Fruit fly (Drosophila melanogaster) whole organism, embryonic: ENCODE measurements around the gene Pat1.

Source experiments
- CG10431 ChIP-seq: fragments of 200-800 bp; sonication (Bioruptor generic); optimal IDR thresholded peaks from 3 replicates; lab custom pipeline; 2018; ENCODE audit warnings: missing biosample characterization, mild to moderate bottlenecking, missing genetic modification characterization
- CG12659 ChIP-seq: fragments of 200-800 bp; sonication (Bioruptor generic); optimal IDR thresholded peaks from 3 replicates; lab custom pipeline; 2017; ENCODE audit warnings: mild to moderate bottlenecking, missing biosample characterization, missing genetic modification reagents, missing genetic modification characterization
- CG13624 ChIP-seq: fragments of 200-800 bp; sonication (Bioruptor generic); optimal IDR thresholded peaks from 2 replicates; lab custom pipeline; 2016; ENCODE audit warnings: missing biosample characterization, missing genetic modification characterization
- CG14441 ChIP-seq: fragments of 200-800 bp; sonication (Bioruptor generic); IDR thresholded peaks from 2 replicates; pipeline ENCODE4 v1.3.6; 2022; ENCODE audit warnings: missing biosample characterization, missing genetic modification characterization
- CG14667 ChIP-seq: fragments of 200-800 bp; sonication (Bioruptor generic); IDR thresholded peaks from 2 replicates; pipeline ENCODE4 v1.3.6; 2022; ENCODE audit warnings: missing biosample characterization, missing genetic modification characterization
- CG14860 ChIP-seq: fragments of 200-800 bp; sonication (Bioruptor generic); IDR thresholded peaks from 3 replicates; pipeline ENCODE4 v1.3.6; 2022; ENCODE audit warnings: missing biosample characterization, missing genetic modification characterization; ENCODE audit not compliant: partially characterized antibody
- CG1602 ChIP-seq: fragments of 200-800 bp; sonication (Bioruptor generic); optimal IDR thresholded peaks from 3 replicates; lab custom pipeline; 2016; ENCODE audit warnings: missing biosample characterization, missing genetic modification characterization
- CG17359 ChIP-seq: fragments of 200-800 bp; sonication (Bioruptor generic); optimal IDR thresholded peaks from 3 replicates; lab custom pipeline; 2018; ENCODE audit warnings: missing biosample characterization, mild to moderate bottlenecking, missing genetic modification characterization, moderate library complexity
- CG17612 ChIP-seq: fragments of 200-800 bp; sonication (Bioruptor generic); IDR thresholded peaks from 2 replicates; pipeline ENCODE4 v1.3.6; 2022; ENCODE audit warnings: missing biosample characterization, missing genetic modification characterization
- CG18476 ChIP-seq: fragments of 200-800 bp; sonication (Bioruptor generic); optimal IDR thresholded peaks from 2 replicates; lab custom pipeline; 2016; ENCODE audit warnings: missing biosample characterization, mild to moderate bottlenecking, missing genetic modification characterization
- CG18619 ChIP-seq: fragments of 200-800 bp; sonication (Bioruptor generic); optimal IDR thresholded peaks from 3 replicates; lab custom pipeline; 2017; ENCODE audit warnings: missing biosample characterization, mild to moderate bottlenecking, missing genetic modification characterization
- CG31441 ChIP-seq: fragments of 200-800 bp; sonication (Bioruptor generic); IDR thresholded peaks from 2 replicates; pipeline ENCODE4 v1.3.6; 2022; ENCODE audit warnings: missing biosample characterization, missing genetic modification characterization
- CG3995 ChIP-seq: fragments of 200-800 bp; sonication (Bioruptor generic); optimal IDR thresholded peaks from 3 replicates; lab custom pipeline; 2016; ENCODE audit warnings: missing biosample characterization, missing genetic modification characterization
- CG5245 ChIP-seq: fragments of 200-800 bp; sonication (Bioruptor generic); optimal IDR thresholded peaks from 3 replicates; lab custom pipeline; 2016; ENCODE audit warnings: missing biosample characterization, missing genetic modification characterization
- CG7372 ChIP-seq: fragments of 200-800 bp; sonication (Bioruptor generic); IDR thresholded peaks from 2 replicates; pipeline ENCODE4 v1.3.6; 2022; ENCODE audit warnings: missing biosample characterization, missing genetic modification characterization
- CG8765 ChIP-seq: fragments of 200-800 bp; sonication (Bioruptor generic); IDR thresholded peaks from 2 replicates; pipeline ENCODE4 v1.3.6; 2022; ENCODE audit warnings: missing biosample characterization, missing genetic modification characterization
- CG8944 ChIP-seq: fragments of 200-800 bp; sonication (Bioruptor generic); optimal IDR thresholded peaks from 3 replicates; lab custom pipeline; 2016; ENCODE audit warnings: missing biosample characterization, missing genetic modification characterization
- CG9876 ChIP-seq: fragments of 200-800 bp; sonication (Bioruptor generic); optimal IDR thresholded peaks from 2 replicates; lab custom pipeline; 2016; ENCODE audit warnings: missing biosample characterization, missing genetic modification characterization
- CkIIα-i1 ChIP-seq: fragments of 200-800 bp; sonication (Bioruptor generic); IDR thresholded peaks from 2 replicates; pipeline ENCODE4 v1.3.6; 2022; ENCODE audit warnings: missing biosample characterization, missing genetic modification characterization
- Doc2 ChIP-seq: fragments of 200-800 bp; sonication (Bioruptor generic); IDR thresholded peaks from 2 replicates; pipeline ENCODE4 v1.3.6; 2022; ENCODE audit warnings: missing biosample characterization, missing genetic modification characterization
- Dref ChIP-seq: fragments of 200-800 bp; sonication (Bioruptor generic); IDR thresholded peaks from 2 replicates; pipeline ENCODE4 v1.3.6; 2022; ENCODE audit warnings: missing biosample characterization, missing genetic modification characterization
- Eip74EF ChIP-seq, 2 experiments: fragments of 200-800 bp in 1 of 2; fragments of >200 bp in 1 of 2; sonication (Bioruptor generic) in 1 of 2; optimal IDR thresholded peaks; 2 replicates each; lab custom pipeline; 2017 to 2019; ENCODE audit warnings: missing biosample characterization in 2 of 2, missing genetic modification characterization in 2 of 2, mild to moderate bottlenecking in 1 of 2, moderate library complexity in 1 of 2
- Ets65A ChIP-seq: fragments of 200-800 bp; sonication (Bioruptor generic); peaks from one replicate; lab custom pipeline; 2016; ENCODE audit warnings: missing biosample characterization, missing genetic modification characterization
- Fer3 ChIP-seq: fragments of 200-800 bp; sonication (Bioruptor generic); optimal IDR thresholded peaks from 2 replicates; lab custom pipeline; 2018; ENCODE audit warnings: missing biosample characterization, mild to moderate bottlenecking, missing genetic modification characterization, moderate library complexity
- Hr51 ChIP-seq, 2 experiments: fragments of 200-800 bp; sonication (Bioruptor generic); optimal IDR thresholded peaks; 2 replicates in 1 of 2; 3 replicates in 1 of 2; lab custom pipeline; 2016 to 2018; ENCODE audit warnings: missing biosample characterization in 2 of 2, missing genetic modification characterization in 2 of 2, mild to moderate bottlenecking in 1 of 2, moderate library complexity in 1 of 2
- MESR4 ChIP-seq: fragments of 200-800 bp; sonication (Bioruptor generic); optimal IDR thresholded peaks from 2 replicates; lab custom pipeline; 2018; ENCODE audit warnings: missing biosample characterization, mild to moderate bottlenecking, missing genetic modification characterization, moderate library complexity
- MTF-1 ChIP-seq: fragments of 200-800 bp; sonication (Bioruptor generic); optimal IDR thresholded peaks from 2 replicates; lab custom pipeline; 2018; ENCODE audit warnings: missing biosample characterization, mild to moderate bottlenecking, missing genetic modification characterization, borderline replicate concordance
- Nf-YA ChIP-seq: fragments of 200-800 bp; sonication (Bioruptor generic); IDR thresholded peaks from 2 replicates; pipeline ENCODE4 v1.3.6; 2022; ENCODE audit warnings: missing biosample characterization, missing genetic modification characterization
- Opbp ChIP-seq: fragments of 200-800 bp; sonication (Bioruptor generic); IDR thresholded peaks from 3 replicates; pipeline ENCODE4 v1.3.6; 2022; ENCODE audit warnings: missing biosample characterization, missing genetic modification characterization; ENCODE audit not compliant: partially characterized antibody
- Rx ChIP-seq: fragments of 200-800 bp; sonication (Bioruptor generic); IDR thresholded peaks from 2 replicates; pipeline ENCODE4 v1.3.6; 2022; ENCODE audit warnings: missing biosample characterization, missing genetic modification characterization
- Sox100B ChIP-seq: fragments of 200-800 bp; sonication (Bioruptor generic); optimal IDR thresholded peaks from 3 replicates; lab custom pipeline; 2018; ENCODE audit warnings: missing biosample characterization, mild to moderate bottlenecking, missing genetic modification characterization
- Sry-β ChIP-seq: fragments of 200-800 bp; sonication (Bioruptor generic); optimal IDR thresholded peaks from 2 replicates; lab custom pipeline; 2018; ENCODE audit warnings: missing biosample characterization, mild to moderate bottlenecking, missing genetic modification characterization, moderate library complexity
- Stat92E ChIP-seq, 3 experiments: fragments of >200 bp in 2 of 3; fragments of 200-800 bp in 1 of 3; sonication (Bioruptor generic) in 1 of 3; optimal IDR thresholded peaks; 2 replicates each; lab custom pipeline; 2017 to 2019; ENCODE audit warnings: missing biosample characterization in 3 of 3, missing genetic modification characterization in 3 of 3, mild to moderate bottlenecking in 1 of 3, moderate library complexity in 1 of 3
- Vsx1 ChIP-seq: fragments of 200-800 bp; sonication (Bioruptor generic); optimal IDR thresholded peaks from 2 replicates; lab custom pipeline; 2017; ENCODE audit warnings: missing biosample characterization, mild to moderate bottlenecking, missing genetic modification characterization, missing genetic modification reagents
- YL-1 ChIP-seq: fragments of 200-800 bp; sonication (Bioruptor generic); optimal IDR thresholded peaks from 3 replicates; lab custom pipeline; 2017; ENCODE audit warnings: missing biosample characterization, mild to moderate bottlenecking, missing genetic modification characterization
- ap ChIP-seq: fragments of 200-800 bp; sonication (Bioruptor generic); IDR thresholded peaks from 2 replicates; pipeline ENCODE4 v1.3.6; 2022; ENCODE audit warnings: missing biosample characterization, missing genetic modification characterization
- br ChIP-seq: fragments of >200 bp; optimal IDR thresholded peaks from 2 replicates; lab custom pipeline; 2017
- cato ChIP-seq: fragments of 200-800 bp; sonication (Bioruptor generic); optimal IDR thresholded peaks from 2 replicates; lab custom pipeline; 2016; ENCODE audit warnings: missing biosample characterization, missing genetic modification characterization, borderline replicate concordance
- chm ChIP-seq: fragments of 200-800 bp; sonication (Bioruptor generic); IDR thresholded peaks from 2 replicates; pipeline ENCODE4 v1.3.6; 2022; ENCODE audit warnings: missing biosample characterization, missing genetic modification characterization
- ci ChIP-seq: fragments of 200-800 bp; sonication (Bioruptor generic); IDR thresholded peaks from 3 replicates; pipeline ENCODE4 v1.3.6; 2022; ENCODE audit warnings: missing biosample characterization, missing genetic modification characterization
- esg ChIP-seq: fragments of 200-800 bp; sonication (Bioruptor generic); conservative IDR thresholded peaks from 2 replicates; pipeline ENCODE4 v1.3.6; 2022; ENCODE audit warnings: missing biosample characterization, missing genetic modification characterization
- fd102C ChIP-seq: fragments of 200-800 bp; sonication (Bioruptor generic); optimal IDR thresholded peaks from 2 replicates; lab custom pipeline; 2018; ENCODE audit warnings: missing biosample characterization, mild to moderate bottlenecking, missing genetic modification characterization, moderate library complexity
- hkb ChIP-seq, 2 experiments: fragments of 200-800 bp in 1 of 2; fragments of >200 bp in 1 of 2; sonication (Bioruptor generic) in 1 of 2; IDR thresholded peaks in 1 of 2; optimal IDR thresholded peaks in 1 of 2; 2 replicates each; pipeline versions ENCODE4 v1.3.6 to Lab custom; 2017 to 2022; ENCODE audit warnings: missing biosample characterization in 1 of 2, missing genetic modification characterization in 1 of 2
- lilli ChIP-seq: fragments of 200-800 bp; sonication (Bioruptor generic); optimal IDR thresholded peaks from 3 replicates; lab custom pipeline; 2016; ENCODE audit warnings: missing biosample characterization, missing genetic modification characterization
- luna ChIP-seq: fragments of 200-800 bp; sonication (Bioruptor generic); optimal IDR thresholded peaks from 2 replicates; lab custom pipeline; 2016; ENCODE audit warnings: missing biosample characterization, missing genetic modification characterization
- mld ChIP-seq: fragments of 200-800 bp; sonication (Bioruptor generic); IDR thresholded peaks from 3 replicates; pipeline ENCODE4 v1.3.6; 2022; ENCODE audit warnings: missing biosample characterization, missing genetic modification characterization; ENCODE audit not compliant: partially characterized antibody
- odd ChIP-seq: fragments of 200-800 bp; sonication (Bioruptor generic); optimal IDR thresholded peaks from 2 replicates; lab custom pipeline; 2017; ENCODE audit warnings: missing biosample characterization, mild to moderate bottlenecking, missing genetic modification characterization
- p53 ChIP-seq: fragments of 200-800 bp; sonication (Bioruptor generic); optimal IDR thresholded peaks from 2 replicates; lab custom pipeline; 2016; ENCODE audit warnings: missing biosample characterization, missing genetic modification characterization
- unpg ChIP-seq: fragments of 200-800 bp; sonication (Bioruptor generic); optimal IDR thresholded peaks from 3 replicates; lab custom pipeline; 2018; ENCODE audit warnings: missing biosample characterization, mild to moderate bottlenecking, missing genetic modification characterization, moderate library complexity

Gene Pat1

DNA sequence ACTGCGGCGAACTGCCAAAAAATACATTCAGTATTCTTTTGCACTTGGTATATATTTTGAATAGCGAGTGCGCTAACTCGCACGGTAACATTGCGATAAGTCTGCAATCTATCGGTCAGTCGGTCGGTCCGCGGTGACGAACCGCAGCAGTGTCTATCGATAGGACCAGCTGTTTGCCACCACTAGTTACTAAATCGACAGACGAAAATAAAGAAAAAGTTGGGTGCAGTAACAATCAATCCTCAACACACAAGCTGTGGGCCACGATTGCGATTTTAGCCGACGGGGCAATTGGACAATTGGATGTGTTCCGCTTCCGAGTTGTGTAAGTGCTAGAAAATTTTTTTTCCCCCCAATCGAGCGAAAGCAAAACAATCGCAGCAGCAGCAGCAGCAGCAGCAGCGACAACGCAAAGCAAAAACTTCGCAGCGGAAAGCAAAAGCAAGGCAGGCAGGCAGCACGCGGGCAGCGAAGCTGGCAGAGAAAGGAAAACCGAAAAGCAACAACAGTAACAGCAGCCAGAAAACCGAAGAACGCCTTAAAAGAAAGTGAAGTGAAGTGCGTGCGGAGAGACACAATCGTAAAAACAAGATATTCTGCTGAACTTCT is at the start of gene Pat1 (continued):
- TF ChIP-seq CG31441, result 0 out of 2 replicates have a peak, but pooled peaks have one; percentile 17
- 0 out of 3 replicates have a peak, but pooled peaks have one; percentile 25 for TF ChIP-seq ci
- TF ChIP-seq Vsx1 (GFP tag; lab: Kevin White, UChicago), result no peak
- TF ChIP-seq MESR4, result peak; percentile 90
- TF ChIP-seq Stat92E (GFP tag; optimal IDR thresholded peaks at IDR 0.05; lab: Kevin White, UChicago), result peak in 1 of 3 experiments; percentile 20
- TF ChIP-seq Ets65A (GFP tag; lab: Kevin White, UChicago), result peak; percentile 53
- TF ChIP-seq br (lab: Kevin White, UChicago), result no peak
- TF ChIP-seq CG10431 (GFP tag; lab: Kevin White, UChicago), result no peak
- TF ChIP-seq lilli (GFP tag; lab: Kevin White, UChicago), result peak; percentile 49
- no peak for TF ChIP-seq CG14667 (GFP tag; lab: Robert Waterston, UW)
- no peak for TF ChIP-seq CG7372 (GFP tag; lab: Robert Waterston, UW)
- peak; percentile 62; the same call in 1 of the 3 replicates for TF ChIP-seq mld (GFP tag; lab: Robert Waterston, UW)
- peak; percentile 28 for TF ChIP-seq CG3995 (GFP tag; lab: Kevin White, UChicago)
- TF ChIP-seq CG14860 (GFP tag; lab: Robert Waterston, UW), result peak; percentile 79
- TF ChIP-seq CG18619 (GFP tag; lab: Kevin White, UChicago), result no peak
- TF ChIP-seq CG5245 (GFP tag; lab: Kevin White, UChicago), result no peak
- TF ChIP-seq Rx (GFP tag; lab: Robert Waterston, UW), result no peak
- no peak for TF ChIP-seq Doc2 (GFP tag; lab: Robert Waterston, UW)
- peak; percentile 94 for TF ChIP-seq Dref
- no peak for TF ChIP-seq Sox100B (GFP tag; lab: Kevin White, UChicago)
- TF ChIP-seq odd (GFP tag; lab: Kevin White, UChicago), result no peak
- peak; percentile 83 for TF ChIP-seq CG12659 (GFP tag; lab: Kevin White, UChicago)
- TF ChIP-seq CG8765, result no peak
- TF ChIP-seq CG8944 (GFP tag; lab: Kevin White, UChicago), result no peak
- no peak for TF ChIP-seq MTF-1 (GFP tag; lab: Kevin White, UChicago)
- peak; percentile 93 for TF ChIP-seq Opbp
- TF ChIP-seq p53 (GFP tag; lab: Kevin White, UChicago), result no peak
- no peak for TF ChIP-seq luna (GFP tag; lab: Kevin White, UChicago)
- TF ChIP-seq CG17359, result peak; percentile 38
- TF ChIP-seq Nf-YA (GFP tag; lab: Robert Waterston, UW), result no peak
- peak; percentile 80 for TF ChIP-seq YL-1
- no peak for TF ChIP-seq Fer3 (tag; lab: Kevin White, UChicago)
- TF ChIP-seq CkIIα-i1, result no peak
- no peak for TF ChIP-seq Sry-β (GFP tag; lab: Kevin White, UChicago)
- TF ChIP-seq chm (GFP tag; lab: Robert Waterston, UW), result no peak
- no peak for TF ChIP-seq fd102C
- TF ChIP-seq CG17612 (GFP tag; lab: Robert Waterston, UW), result no peak
- TF ChIP-seq esg (GFP tag; lab: Robert Waterston, UW), result no peak
- TF ChIP-seq Eip74EF (GFP tag; optimal IDR thresholded peaks at IDR 0.05; lab: Kevin White, UChicago), result peak in 1 of 2 experiments; percentile 5
- TF ChIP-seq CG9876, result no peak
- no peak for TF ChIP-seq CG14441
- TF ChIP-seq CG13624 (GFP tag; lab: Kevin White, UChicago), result peak; percentile 53
- TF ChIP-seq ap (GFP tag; lab: Robert Waterston, UW), result no peak
- no peak for TF ChIP-seq cato (GFP tag; lab: Kevin White, UChicago)
- TF ChIP-seq hkb (optimal IDR thresholded peaks at IDR 0.05; lab: Kevin White, UChicago), result no peak
- TF ChIP-seq hkb (GFP tag; IDR thresholded peaks at IDR 0.05; lab: Robert Waterston, UW), result no peak
- TF ChIP-seq unpg (GFP tag; lab: Kevin White, UChicago), result peak; percentile 5
- TF ChIP-seq CG1602, result no peak
- no peak for TF ChIP-seq CG18476
- peak in 1 of 2 experiments; percentile 16 for TF ChIP-seq Hr51 (GFP tag; optimal IDR thresholded peaks at IDR 0.05; lab: Kevin White, UChicago)
